Fruit fly (Drosophila melanogaster) whole organism, embryonic: ENCODE measurements around the gene ss.

Experiments used
- Ada2b ChIP-seq: fragments of 200-800 bp; sonication (Bioruptor generic); IDR thresholded peaks from 2 replicates; pipeline ENCODE4 v1.3.6; 2022; ENCODE audit warnings: missing biosample characterization, missing genetic modification characterization
- CG1024 ChIP-seq: fragments of 200-800 bp; sonication (Bioruptor generic); IDR thresholded peaks from 2 replicates; pipeline ENCODE4 v1.3.6; 2022; ENCODE audit warnings: missing biosample characterization, missing genetic modification characterization
- CG10654 ChIP-seq: fragments of 200-800 bp; sonication (Bioruptor generic); optimal IDR thresholded peaks from 2 replicates; lab custom pipeline; 2016; ENCODE audit warnings: missing biosample characterization, missing genetic modification characterization
- CG11456 ChIP-seq: fragments of 200-800 bp; sonication (Bioruptor generic); IDR thresholded peaks from 3 replicates; pipeline ENCODE4 v1.3.6; 2022; ENCODE audit warnings: missing biosample characterization, missing genetic modification characterization
- CG11723 ChIP-seq: fragments of 200-800 bp; sonication (Bioruptor generic); optimal IDR thresholded peaks from 2 replicates; lab custom pipeline; 2017; ENCODE audit warnings: missing biosample characterization, mild to moderate bottlenecking, missing genetic modification characterization
- CG14441 ChIP-seq: fragments of 200-800 bp; sonication (Bioruptor generic); IDR thresholded peaks from 2 replicates; pipeline ENCODE4 v1.3.6; 2022; ENCODE audit warnings: missing biosample characterization, missing genetic modification characterization
- CG14860 ChIP-seq: fragments of 200-800 bp; sonication (Bioruptor generic); IDR thresholded peaks from 3 replicates; pipeline ENCODE4 v1.3.6; 2022; ENCODE audit warnings: missing biosample characterization, missing genetic modification characterization; ENCODE audit not compliant: partially characterized antibody
- CG1529 ChIP-seq: fragments of 200-800 bp; sonication (Bioruptor generic); optimal IDR thresholded peaks from 3 replicates; lab custom pipeline; 2018; ENCODE audit warnings: missing biosample characterization, missing genetic modification characterization
- CG17802 ChIP-seq: fragments of 200-800 bp; sonication (Bioruptor generic); optimal IDR thresholded peaks from 2 replicates; lab custom pipeline; 2018; ENCODE audit warnings: missing biosample characterization, mild to moderate bottlenecking, missing genetic modification characterization, moderate library complexity
- CG2120 ChIP-seq: fragments of 200-800 bp; sonication (Bioruptor generic); optimal IDR thresholded peaks from 3 replicates; lab custom pipeline; 2016; ENCODE audit warnings: missing biosample characterization, missing genetic modification characterization
- CG42726 ChIP-seq: fragments of 200-800 bp; sonication (Bioruptor generic); IDR thresholded peaks from 2 replicates; pipeline ENCODE4 v1.3.6; 2022; ENCODE audit warnings: missing biosample characterization, missing genetic modification characterization; ENCODE audit not compliant: partially characterized antibody
- CG4820 ChIP-seq: fragments of 200-800 bp; sonication (Bioruptor generic); optimal IDR thresholded peaks from 3 replicates; lab custom pipeline; 2016; ENCODE audit warnings: missing biosample characterization, missing genetic modification characterization
- CG6272 ChIP-seq: fragments of 200-800 bp; sonication (Bioruptor generic); IDR thresholded peaks from 2 replicates; pipeline ENCODE4 v1.3.6; 2022; ENCODE audit warnings: missing biosample characterization, missing genetic modification characterization
- CG6654 ChIP-seq: fragments of 200-800 bp; sonication (Bioruptor generic); optimal IDR thresholded peaks from 2 replicates; lab custom pipeline; 2017; ENCODE audit warnings: missing biosample characterization, mild to moderate bottlenecking, missing genetic modification characterization
- CG7745 ChIP-seq: fragments of 200-800 bp; sonication (Bioruptor generic); optimal IDR thresholded peaks from 2 replicates; lab custom pipeline; 2018; ENCODE audit warnings: missing biosample characterization, mild to moderate bottlenecking, missing genetic modification characterization, moderate library complexity
- CG7963 ChIP-seq: fragments of 200-800 bp; sonication (Bioruptor generic); IDR thresholded peaks from 3 replicates; pipeline ENCODE4 v1.3.6; 2022; ENCODE audit warnings: missing biosample characterization, missing genetic modification characterization; ENCODE audit not compliant: partially characterized antibody
- CG8765 ChIP-seq: fragments of 200-800 bp; sonication (Bioruptor generic); IDR thresholded peaks from 2 replicates; pipeline ENCODE4 v1.3.6; 2022; ENCODE audit warnings: missing biosample characterization, missing genetic modification characterization
- Drgx ChIP-seq: fragments of 200-800 bp; sonication (Bioruptor generic); IDR thresholded peaks from 2 replicates; pipeline ENCODE4 v1.3.6; 2022; ENCODE audit warnings: missing biosample characterization, missing genetic modification characterization
- E2f2 ChIP-seq: fragments of 200-800 bp; sonication (Bioruptor generic); IDR thresholded peaks from 2 replicates; pipeline ENCODE4 v1.3.6; 2022; ENCODE audit warnings: missing biosample characterization, missing genetic modification characterization
- Fer1 ChIP-seq: fragments of 200-800 bp; sonication (Bioruptor generic); optimal IDR thresholded peaks from 2 replicates; lab custom pipeline; 2017; ENCODE audit warnings: missing biosample characterization, mild to moderate bottlenecking, missing genetic modification characterization
- Hsf ChIP-seq: fragments of 200-800 bp; sonication (Bioruptor generic); optimal IDR thresholded peaks from 3 replicates; lab custom pipeline; 2016; ENCODE audit warnings: missing biosample characterization, missing genetic modification characterization
- Jarid2 ChIP-seq: fragments of 200-800 bp; sonication (Bioruptor generic); optimal IDR thresholded peaks from 3 replicates; lab custom pipeline; 2017; ENCODE audit warnings: mild to moderate bottlenecking, missing biosample characterization, missing genetic modification reagents, missing genetic modification characterization
- NC2β ChIP-seq: fragments of 200-800 bp; sonication (Bioruptor generic); optimal IDR thresholded peaks from 2 replicates; lab custom pipeline; 2016; ENCODE audit warnings: missing biosample characterization, missing genetic modification characterization
- Oaz ChIP-seq: fragments of 200-800 bp; sonication (Bioruptor generic); IDR thresholded peaks from 2 replicates; pipeline ENCODE4 v1.3.6; 2022; ENCODE audit warnings: missing biosample characterization, missing genetic modification characterization
- Poxn ChIP-seq: fragments of 200-800 bp; sonication (Bioruptor generic); IDR thresholded peaks from 2 replicates; pipeline ENCODE4 v1.3.6; 2022; ENCODE audit warnings: missing biosample characterization, missing genetic modification characterization
- abd-A ChIP-seq: fragments of 200-800 bp; sonication (Bioruptor generic); optimal IDR thresholded peaks from 3 replicates; lab custom pipeline; 2019; ENCODE audit warnings: missing biosample characterization, mild to moderate bottlenecking, missing genetic modification characterization, moderate library complexity
- ac ChIP-seq: fragments of 200-800 bp; sonication (Bioruptor generic); optimal IDR thresholded peaks from 3 replicates; lab custom pipeline; 2017; ENCODE audit warnings: missing biosample characterization, mild to moderate bottlenecking, missing genetic modification characterization
- br ChIP-seq: fragments of >200 bp; optimal IDR thresholded peaks from 2 replicates; lab custom pipeline; 2017
- chm ChIP-seq: fragments of 200-800 bp; sonication (Bioruptor generic); IDR thresholded peaks from 2 replicates; pipeline ENCODE4 v1.3.6; 2022; ENCODE audit warnings: missing biosample characterization, missing genetic modification characterization
- chn ChIP-seq: fragments of 200-800 bp; sonication (Bioruptor generic); optimal IDR thresholded peaks from 2 replicates; lab custom pipeline; 2016; ENCODE audit warnings: missing biosample characterization, missing genetic modification characterization
- crol ChIP-seq: fragments of 200-800 bp; sonication (Bioruptor generic); IDR thresholded peaks from 2 replicates; pipeline ENCODE4 v1.3.6; 2022; ENCODE audit warnings: missing biosample characterization, missing genetic modification characterization
- dimm ChIP-seq: fragments of 200-800 bp; sonication (Bioruptor generic); IDR thresholded peaks from 2 replicates; pipeline ENCODE4 v1.3.6; 2022; ENCODE audit warnings: missing biosample characterization, missing genetic modification characterization
- dmrt99B ChIP-seq: fragments of 200-800 bp; sonication (Bioruptor generic); optimal IDR thresholded peaks from 2 replicates; lab custom pipeline; 2018; ENCODE audit warnings: missing biosample characterization, mild to moderate bottlenecking, missing genetic modification characterization, moderate library complexity
- ewg ChIP-seq: fragments of 200-800 bp; sonication (Bioruptor generic); optimal IDR thresholded peaks from 3 replicates; lab custom pipeline; 2017; ENCODE audit warnings: mild to moderate bottlenecking, missing biosample characterization, missing genetic modification reagents, missing genetic modification characterization
- exex ChIP-seq: fragments of 200-800 bp; sonication (Bioruptor generic); optimal IDR thresholded peaks from 4 replicates; lab custom pipeline; 2018; ENCODE audit warnings: missing biosample characterization, mild to moderate bottlenecking, missing genetic modification characterization, moderate library complexity
- eyg ChIP-seq: fragments of 200-800 bp; sonication (Bioruptor generic); optimal IDR thresholded peaks from 3 replicates; lab custom pipeline; 2016; ENCODE audit warnings: missing biosample characterization, missing genetic modification characterization
- fru ChIP-seq: fragments of >200 bp; optimal IDR thresholded peaks from 2 replicates; lab custom pipeline; 2017
- gsb-n ChIP-seq: fragments of 200-800 bp; sonication (Bioruptor generic); optimal IDR thresholded peaks from 3 replicates; lab custom pipeline; 2018; ENCODE audit warnings: missing biosample characterization, mild to moderate bottlenecking, missing genetic modification characterization
- gt ChIP-seq: fragments of 200-800 bp; sonication (Bioruptor generic); IDR thresholded peaks from 2 replicates; pipeline ENCODE4 v1.3.6; 2022; ENCODE audit warnings: missing biosample characterization, missing genetic modification characterization
- hbn ChIP-seq: fragments of 200-800 bp; sonication (Bioruptor generic); IDR thresholded peaks from 2 replicates; pipeline ENCODE4 v1.3.6; 2022; ENCODE audit warnings: missing biosample characterization, missing genetic modification characterization; ENCODE audit not compliant: partially characterized antibody
- kay ChIP-seq: fragments of 200-800 bp; sonication (Bioruptor generic); optimal IDR thresholded peaks from 2 replicates; lab custom pipeline; 2016; ENCODE audit warnings: missing biosample characterization, missing genetic modification characterization
- mld ChIP-seq: fragments of 200-800 bp; sonication (Bioruptor generic); IDR thresholded peaks from 3 replicates; pipeline ENCODE4 v1.3.6; 2022; ENCODE audit warnings: missing biosample characterization, missing genetic modification characterization; ENCODE audit not compliant: partially characterized antibody
- nerfin-1 ChIP-seq: fragments of 200-800 bp; sonication (Bioruptor generic); optimal IDR thresholded peaks from 3 replicates; lab custom pipeline; 2019; ENCODE audit warnings: missing biosample characterization, mild to moderate bottlenecking, missing genetic modification characterization, moderate library complexity
- pita ChIP-seq: fragments of 200-800 bp; sonication (Bioruptor generic); optimal IDR thresholded peaks from 2 replicates; lab custom pipeline; 2017; ENCODE audit warnings: missing biosample characterization, mild to moderate bottlenecking, missing genetic modification characterization
- sd ChIP-seq: fragments of 200-800 bp; sonication (Bioruptor generic); optimal IDR thresholded peaks from 3 replicates; lab custom pipeline; 2018; ENCODE audit warnings: missing biosample characterization, mild to moderate bottlenecking, missing genetic modification characterization, moderate library complexity
- sens ChIP-seq: fragments of 200-800 bp; sonication (Bioruptor generic); peaks from one replicate; lab custom pipeline; 2016; ENCODE audit warnings: missing biosample characterization, missing genetic modification characterization
- slbo ChIP-seq: fragments of 200-800 bp; sonication (Bioruptor generic); IDR thresholded peaks from 2 replicates; pipeline ENCODE4 v1.3.6; 2022; ENCODE audit warnings: missing biosample characterization, missing genetic modification characterization
- stc ChIP-seq: fragments of 200-800 bp; sonication (Bioruptor generic); IDR thresholded peaks from 2 replicates; pipeline ENCODE4 v1.3.6; 2022; ENCODE audit warnings: missing biosample characterization, missing genetic modification characterization
- toy ChIP-seq: fragments of 200-800 bp; sonication (Bioruptor generic); IDR thresholded peaks from 2 replicates; pipeline ENCODE4 v1.3.6; 2022; ENCODE audit warnings: missing biosample characterization, missing genetic modification characterization
- trh ChIP-seq: fragments of 200-800 bp; sonication (Bioruptor generic); optimal IDR thresholded peaks from 2 replicates; lab custom pipeline; 2016; ENCODE audit warnings: missing biosample characterization, missing genetic modification characterization
- tx ChIP-seq: fragments of 200-800 bp; sonication (Bioruptor generic); optimal IDR thresholded peaks from 2 replicates; lab custom pipeline; 2016; ENCODE audit warnings: missing biosample characterization, missing genetic modification characterization
- zfh1 ChIP-seq: fragments of 200-800 bp; sonication (Bioruptor generic); IDR thresholded peaks from 3 replicates; pipeline ENCODE4 v1.3.6; 2022; ENCODE audit warnings: missing biosample characterization, missing genetic modification characterization

ss gene

dm6 chr3R:16355393-16355943 is 48.0 kb downstream of the ss start (continued):
- TF ChIP-seq CG4820 (GFP tag; lab: Kevin White, UChicago) (no peak), CG6654 (no peak), sd (tag; lab: Kevin White, UChicago) (peak; percentile 93), Oaz (GFP tag; lab: Robert Waterston, UW) (no peak), fru (lab: Kevin White, UChicago) (no peak), CG7745 (tag; lab: Kevin White, UChicago) (no peak), pita (no peak), CG7963 (GFP tag; lab: Robert Waterston, UW) (no peak), CG1529 (GFP tag; lab: Kevin White, UChicago) (no peak), Ada2b (peak; percentile 52; the same call in 1 of the 2 replicates), zfh1 (GFP tag; lab: Robert Waterston, UW) (0 out of 3 replicates have a peak, but pooled peaks have one; percentile 10), dimm (GFP tag; lab: Robert Waterston, UW) (no peak), CG11456 (GFP tag; lab: Robert Waterston, UW) (peak; percentile 82), dmrt99B (tag; lab: Kevin White, UChicago) (no peak), slbo (GFP tag; lab: Robert Waterston, UW) (peak; percentile 83), CG14441 (GFP tag; lab: Robert Waterston, UW) (peak; percentile 43; the same call in 1 of the 2 replicates), CG8765 (no peak), stc (GFP tag; lab: Robert Waterston, UW) (no peak), chn (GFP tag; lab: Kevin White, UChicago) (no peak), Fer1 (peak; percentile 51), br (lab: Kevin White, UChicago) (no peak), toy (peak; percentile 55; the same call in 1 of the 2 replicates), ewg (GFP tag; lab: Kevin White, UChicago) (no peak), mld (GFP tag; lab: Robert Waterston, UW) (no peak), CG10654 (GFP tag; lab: Kevin White, UChicago) (no peak), CG6272 (GFP tag; lab: Robert Waterston, UW) (no peak), ac (GFP tag; lab: Kevin White, UChicago) (no peak), CG1024 (no peak), CG14860 (no peak), hbn (no peak), Poxn (no peak), sens (GFP tag; lab: Kevin White, UChicago) (no peak), NC2β (GFP tag; lab: Kevin White, UChicago) (no peak), abd-A (tag; lab: Kevin White, UChicago) (peak; percentile 68), tx (peak; percentile 36), chm (GFP tag; lab: Robert Waterston, UW) (peak; percentile 40; the same call in 1 of the 2 replicates), Hsf (GFP tag; lab: Kevin White, UChicago) (peak; percentile 25), trh (no peak), gsb-n (tag; lab: Kevin White, UChicago) (no peak), eyg (GFP tag; lab: Kevin White, UChicago) (no peak), CG17802 (tag; lab: Kevin White, UChicago) (no peak), exex (peak; percentile 2), E2f2 (GFP tag; lab: Robert Waterston, UW) (no peak), Jarid2 (GFP tag; lab: Kevin White, UChicago) (no peak), nerfin-1 (no peak), crol (GFP tag; lab: Robert Waterston, UW) (no peak), CG2120 (GFP tag; lab: Kevin White, UChicago) (peak; percentile 88), gt (GFP tag; lab: Robert Waterston, UW) (no peak), kay (GFP tag; lab: Kevin White, UChicago) (no peak), Drgx (GFP tag; lab: Robert Waterston, UW) (no peak), CG42726 (GFP tag; lab: Robert Waterston, UW) (no peak), CG11723 (GFP tag; lab: Kevin White, UChicago) (no peak)
